Fruit fly (Drosophila melanogaster): Measurements from ENCODE around the gene CG13738.

The CG13738 gene

dm6 chr3L:14004041-14004407 is 30.7 kb upstream of the CG13738 start (continued):
- TF ChIP-seq abd-A (tag; optimal IDR thresholded peaks at IDR 0.05) (peak; percentile 82), CG10209 (GFP tag; optimal IDR thresholded peaks at IDR 0.05) (no peak), Myb (GFP tag; optimal IDR thresholded peaks at IDR 0.05) (no peak), CG14014 (GFP tag; IDR thresholded peaks at IDR 0.05) (no peak), run (tag; optimal IDR thresholded peaks at IDR 0.05) (no peak), CG3281 (GFP tag; optimal IDR thresholded peaks at IDR 0.05) (no peak), CG8944 (GFP tag; optimal IDR thresholded peaks at IDR 0.05) (no peak), zfh1 (GFP tag; IDR thresholded peaks at IDR 0.05) (no peak), CG15073 (GFP tag; optimal IDR thresholded peaks at IDR 0.05) (no peak), GATAe (GFP tag; conservative IDR thresholded peaks at IDR 0.05) (no peak), salm (tag; optimal IDR thresholded peaks at IDR 0.05) (no peak), CG32767 (GFP tag; IDR thresholded peaks at IDR 0.05) (0 out of 2 replicates have a peak, but pooled peaks have one; percentile 31), tna (GFP tag; IDR thresholded peaks at IDR 0.05; ENCODE audit: partially characterized antibody) (no peak), Trl (optimal IDR thresholded peaks at IDR 0.05) (no peak), Trl (GFP tag; optimal IDR thresholded peaks at IDR 0.05) (no peak), CrebB (tag; optimal IDR thresholded peaks at IDR 0.05) (no peak), schlank (tag; optimal IDR thresholded peaks at IDR 0.05) (no peak), Dip3 (GFP tag; optimal IDR thresholded peaks at IDR 0.05) (no peak), CG8359 (GFP tag; optimal IDR thresholded peaks at IDR 0.05; ENCODE audit: borderline replicate concordance) (no peak), Asciz (GFP tag; optimal IDR thresholded peaks at IDR 0.05) (no peak), Ets97D (GFP tag; optimal IDR thresholded peaks at IDR 0.05) (peak; percentile 75), CG7271 (tag; optimal IDR thresholded peaks at IDR 0.05) (no peak), CG5245 (GFP tag; optimal IDR thresholded peaks at IDR 0.05) (no peak), pho (GFP tag; optimal IDR thresholded peaks at IDR 0.05) (no peak), Hr3 (GFP tag; optimal IDR thresholded peaks at IDR 0.05) (no peak), CG10462 (GFP tag; optimal IDR thresholded peaks at IDR 0.05) (no peak), corto (GFP tag; optimal IDR thresholded peaks at IDR 0.05) (no peak), CG15514 (GFP tag; optimal IDR thresholded peaks at IDR 0.05) (peak; percentile 19), inv (GFP tag; IDR thresholded peaks at IDR 0.05; ENCODE audit: partially characterized antibody) (no peak), CG7987 (GFP tag; optimal IDR thresholded peaks at IDR 0.05) (peak; percentile 76), croc (GFP tag; conservative IDR thresholded peaks at IDR 0.05) (no peak), CG9215 (GFP tag; IDR thresholded peaks at IDR 0.05) (no peak; the same call in 1 of the 2 replicates), bbx (GFP tag; IDR thresholded peaks at IDR 0.05; ENCODE audit: partially characterized antibody) (peak; percentile 25; the same call in 1 of the 2 replicates), sens (GFP tag) (peak; percentile 25), pnt (GFP tag; optimal IDR thresholded peaks at IDR 0.05) (no peak), disco-r (GFP tag; optimal IDR thresholded peaks at IDR 0.05) (no peak), C15 (GFP tag; IDR thresholded peaks at IDR 0.05) (no peak), psq (GFP tag; optimal IDR thresholded peaks at IDR 0.05) (peak; percentile 99), slbo (GFP tag; IDR thresholded peaks at IDR 0.05) (peak; percentile 21; the same call in 1 of the 2 replicates), Nf-YC (tag; optimal IDR thresholded peaks at IDR 0.05) (peak; percentile 66), Abd-B (GFP tag; optimal IDR thresholded peaks at IDR 0.05) (no peak), ro (GFP tag; IDR thresholded peaks at IDR 0.05) (no peak), dan (GFP tag; IDR thresholded peaks at IDR 0.05) (no peak), CG4328 (GFP tag; optimal IDR thresholded peaks at IDR 0.05) (peak; percentile 23), BtbVII (GFP tag; optimal IDR thresholded peaks at IDR 0.05) (no peak), Hr39 (optimal IDR thresholded peaks at IDR 0.05) (no peak), Camta (GFP tag; optimal IDR thresholded peaks at IDR 0.05) (no peak), CG4360 (GFP tag; IDR thresholded peaks at IDR 0.05) (0 out of 2 replicates have a peak, but pooled peaks have one; percentile 58), CG5953 (GFP tag; IDR thresholded peaks at IDR 0.05) (no peak), gem (tag; optimal IDR thresholded peaks at IDR 0.05) (no peak), CG6654 (GFP tag; optimal IDR thresholded peaks at IDR 0.05) (no peak), CG11398 (GFP tag; optimal IDR thresholded peaks at IDR 0.05) (no peak), Atf6 (GFP tag; IDR thresholded peaks at IDR 0.05) (no peak)

Data from whole organism, embryonic.